Worm (Caenorhabditis elegans) whole organism, early embryonic: Measurements from ENCODE around the gene ins-23.

Experiments
- ama-1 ChIP-seq: fragments of 150-350 bp; optimal IDR thresholded peaks from 2 replicates; lab custom pipeline; 2014
- pes-1 ChIP-seq: fragments of 200-800 bp; sonication (Bioruptor generic); IDR thresholded peaks from 2 replicates; pipeline ENCODE4 v1.3.6; 2022; ENCODE audit warnings: missing genetic modification reagents, missing genetic modification characterization, missing compliant biosample characterization
- tra-4 ChIP-seq: sonication (generic microtip); optimal IDR thresholded peaks from 2 replicates; lab custom pipeline; 2017; ENCODE audit warnings: missing genetic modification characterization, missing compliant biosample characterization

- TF ChIP-seq ama-1 (lab: Kevin White, UChicago) (no peak), pes-1 (no peak), tra-4 (no peak)
Observed at ce11 chrIII:9984604-9985003, 43.4 kb upstream of the ins-23 start.
